Worm (Caenorhabditis elegans): ENCODE measurements around the gene pals-20.
A peak's percentile ranks its signal among the peaks of the same experiment; 100 is the strongest.

pals-20 gene

ce11 chrIII:1388274-1389058 is at the start of gene pals-20:
TSS of gene pals-20 (minus strand) at chrIII:1388324.
- TF ChIP-seq W03F9.2 (tag; optimal IDR thresholded peaks at IDR 0.05) (no peak), dao-5 (tag; optimal IDR thresholded peaks at IDR 0.05) (no peak), him-1 (tag; optimal IDR thresholded peaks at IDR 0.05) (no peak)

ce11 chrIII:1436738-1437137 is 48.6 kb upstream of the pals-20 start:
- no peak for TF ChIP-seq W03F9.2 (tag; optimal IDR thresholded peaks at IDR 0.05)
- no peak for TF ChIP-seq dao-5 (tag; optimal IDR thresholded peaks at IDR 0.05)

DNA sequence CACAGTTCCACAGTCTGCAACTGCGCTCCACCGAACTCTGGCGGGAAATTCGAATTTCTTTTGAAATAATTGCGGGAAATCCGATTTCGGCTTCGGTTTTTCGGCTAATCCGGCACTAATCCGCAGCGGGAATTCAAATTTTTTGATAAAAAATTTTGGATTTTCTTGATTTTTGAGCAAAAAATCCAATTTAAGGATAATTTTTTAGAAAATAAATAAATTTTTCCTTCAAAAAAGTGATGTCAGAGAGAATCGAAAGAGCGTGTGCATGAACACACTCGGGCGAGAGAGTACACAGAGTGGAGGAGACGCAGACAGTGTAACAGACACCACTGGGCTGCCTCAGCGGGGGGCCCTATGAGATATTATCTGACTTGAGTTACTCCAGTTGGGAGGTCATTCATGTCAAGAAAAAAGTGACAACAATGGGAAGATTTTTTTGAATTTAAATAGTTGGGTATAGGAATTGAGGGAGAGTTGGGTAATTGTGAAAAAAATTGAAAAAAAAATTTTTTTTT is 41.9 kb upstream of the pals-20 start:
- no peak for TF ChIP-seq W03F9.2 (tag; optimal IDR thresholded peaks at IDR 0.05)

ce11 chrIII:1429275-1429674 is 41.2 kb upstream of the pals-20 start:
- TF ChIP-seq dao-5 (tag; optimal IDR thresholded peaks at IDR 0.05), result no peak
- TF ChIP-seq him-1 (tag; optimal IDR thresholded peaks at IDR 0.05), result no peak
- TF ChIP-seq W03F9.2 (tag; optimal IDR thresholded peaks at IDR 0.05), result no peak

ce11 chrIII:1428448-1428847 is 40.3 kb upstream of the pals-20 start:
- TF ChIP-seq dao-5 (tag; optimal IDR thresholded peaks at IDR 0.05), result no peak
- no peak for TF ChIP-seq him-1 (tag; optimal IDR thresholded peaks at IDR 0.05)
- TF ChIP-seq W03F9.2 (tag; optimal IDR thresholded peaks at IDR 0.05), result no peak

DNA sequence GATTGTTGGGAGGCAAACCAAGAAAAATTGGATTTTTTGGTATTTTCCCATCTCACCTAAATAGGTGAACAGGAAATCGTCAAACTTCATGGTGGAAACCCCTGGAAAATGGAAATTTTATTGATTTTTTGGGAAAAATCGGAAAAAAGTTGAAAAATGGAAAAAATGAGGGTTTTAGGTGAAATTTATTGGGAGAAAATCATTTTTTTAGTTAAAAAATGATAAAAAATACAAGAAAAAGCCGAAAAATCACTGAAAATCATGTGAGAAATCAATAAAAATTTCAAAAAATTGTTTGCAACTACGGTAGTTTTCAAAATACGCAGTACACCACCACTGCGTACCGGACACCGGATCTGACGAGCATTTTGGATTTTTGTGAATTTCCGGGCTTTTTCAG is 39.0 kb upstream of the pals-20 start, which contains the start of gene lelo-2:
TSS of gene lelo-2 (minus strand) at position 101 of the 400 bp plus-strand sequence.
- no peak for TF ChIP-seq dao-5 (tag; optimal IDR thresholded peaks at IDR 0.05)
- no peak for TF ChIP-seq W03F9.2 (tag; optimal IDR thresholded peaks at IDR 0.05)
- TF ChIP-seq him-1 (tag; optimal IDR thresholded peaks at IDR 0.05), result no peak

- TF ChIP-seq W03F9.2 (tag; optimal IDR thresholded peaks at IDR 0.05) (peak; percentile 33), him-1 (tag; optimal IDR thresholded peaks at IDR 0.05) (peak; percentile 21), dao-5 (tag; optimal IDR thresholded peaks at IDR 0.05) (peak; percentile 30)
Observed at ce11 chrIII:1424305-1424704, 36.2 kb upstream of the pals-20 start.

ce11 chrIII:1421436-1421835 is 33.3 kb upstream of the pals-20 start:
- TF ChIP-seq him-1 (tag; optimal IDR thresholded peaks at IDR 0.05) (no peak), W03F9.2 (tag; optimal IDR thresholded peaks at IDR 0.05) (no peak), dao-5 (tag; optimal IDR thresholded peaks at IDR 0.05) (no peak)

DNA sequence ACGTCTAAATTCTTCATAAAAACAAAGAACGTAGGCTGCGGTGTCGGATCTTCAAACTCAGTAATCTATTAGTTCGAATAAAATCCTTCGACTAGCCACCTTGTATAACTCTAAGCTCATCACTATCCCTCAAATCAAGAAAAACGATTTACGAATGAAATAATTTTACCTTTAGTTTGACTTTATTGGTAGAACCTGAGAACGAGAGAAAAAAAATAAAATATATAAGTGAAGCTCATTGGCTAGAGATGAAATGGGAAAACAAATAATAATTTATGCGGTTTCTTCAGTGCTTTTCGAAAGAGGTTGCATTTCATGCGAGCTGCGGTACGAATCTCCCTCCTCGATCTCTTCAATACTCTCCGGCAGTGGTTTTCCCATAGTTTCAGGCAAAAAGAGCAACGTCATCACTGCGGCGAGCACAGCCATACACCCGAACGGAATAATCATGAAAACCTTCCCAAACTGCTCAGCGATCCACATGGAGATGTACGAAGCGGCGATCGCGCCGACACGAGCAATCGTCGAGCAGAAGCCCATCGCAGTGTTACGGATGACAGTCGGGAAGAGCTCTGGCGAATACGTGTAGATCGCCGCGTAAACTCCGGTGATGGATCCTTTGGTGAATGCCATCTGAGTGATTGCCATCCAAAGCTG is 31.7 kb upstream of the pals-20 start:
- no peak for TF ChIP-seq dao-5 (tag; optimal IDR thresholded peaks at IDR 0.05)
- no peak for TF ChIP-seq W03F9.2 (tag; optimal IDR thresholded peaks at IDR 0.05)
- no peak for TF ChIP-seq him-1 (tag; optimal IDR thresholded peaks at IDR 0.05)

- TF ChIP-seq dao-5 (tag; optimal IDR thresholded peaks at IDR 0.05) (no peak), him-1 (tag; optimal IDR thresholded peaks at IDR 0.05) (no peak), W03F9.2 (tag; optimal IDR thresholded peaks at IDR 0.05) (no peak)
Observed at ce11 chrIII:1419146-1419636, 31.1 kb upstream of the pals-20 start, which contains the start of gene Y82E9BR.3. TSS of gene Y82E9BR.3 (plus strand) at chrIII:1419196.

- TF ChIP-seq W03F9.2 (tag; optimal IDR thresholded peaks at IDR 0.05) (peak; percentile 82), dao-5 (tag; optimal IDR thresholded peaks at IDR 0.05) (no peak), him-1 (tag; optimal IDR thresholded peaks at IDR 0.05) (peak; percentile 20)
Observed at ce11 chrIII:1418709-1419108, 30.6 kb upstream of the pals-20 start.

- no peak for TF ChIP-seq W03F9.2 (tag; optimal IDR thresholded peaks at IDR 0.05)
- TF ChIP-seq dao-5 (tag; optimal IDR thresholded peaks at IDR 0.05), result no peak
Observed at ce11 chrIII:1417090-1417489, 29.0 kb upstream of the pals-20 start, which contains the start of gene elc-1. TSS of gene elc-1 (minus strand) at chrIII:1417190.

DNA sequence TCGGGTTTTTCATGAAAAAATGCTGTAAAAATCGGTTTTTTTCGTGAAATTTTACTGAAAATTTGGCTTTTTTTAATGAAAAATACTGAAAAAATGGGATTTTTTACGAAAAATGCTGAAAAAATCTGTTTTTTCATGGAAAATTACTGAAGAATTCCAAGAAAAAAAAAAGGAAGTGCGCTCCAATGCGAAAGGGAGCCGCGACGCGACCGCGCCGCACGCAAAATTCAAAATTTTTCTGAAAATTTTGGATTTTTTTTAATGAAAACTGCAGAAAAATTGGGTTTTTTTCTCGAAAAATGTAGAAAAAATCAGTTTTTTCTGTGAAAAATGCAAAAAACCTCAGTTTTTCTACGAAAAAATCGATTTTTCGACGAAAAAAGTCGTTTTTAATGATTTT is 28.4 kb upstream of the pals-20 start:
- TF ChIP-seq W03F9.2 (tag; optimal IDR thresholded peaks at IDR 0.05) (no peak), him-1 (tag; optimal IDR thresholded peaks at IDR 0.05) (no peak), dao-5 (tag; optimal IDR thresholded peaks at IDR 0.05) (no peak)
